Fruit fly (Drosophila melanogaster) whole organism, embryonic: ENCODE data around the gene CG14013.

Source experiments
- BEAF-32 ChIP-seq: fragments of 200-800 bp; sonication (Bioruptor generic); optimal IDR thresholded peaks from 3 replicates; lab custom pipeline; 2017; ENCODE audit warnings: missing biosample characterization, missing genetic modification characterization, mild to moderate bottlenecking, moderate library complexity, missing genetic modification reagents
- CG10543 ChIP-seq: fragments of 200-800 bp; sonication (Bioruptor generic); optimal IDR thresholded peaks from 3 replicates; lab custom pipeline; 2017; ENCODE audit warnings: missing biosample characterization, mild to moderate bottlenecking, missing genetic modification characterization, moderate library complexity
- CG12391 ChIP-seq: fragments of 200-800 bp; sonication (Bioruptor generic); optimal IDR thresholded peaks from 3 replicates; lab custom pipeline; 2018; ENCODE audit warnings: missing biosample characterization, mild to moderate bottlenecking, missing genetic modification characterization, moderate library complexity
- CG12744 ChIP-seq: fragments of 200-800 bp; sonication (Bioruptor generic); optimal IDR thresholded peaks from 2 replicates; lab custom pipeline; 2016; ENCODE audit warnings: missing biosample characterization, missing genetic modification characterization
- CG12769 ChIP-seq: fragments of 200-800 bp; sonication (Bioruptor generic); optimal IDR thresholded peaks from 2 replicates; lab custom pipeline; 2019; ENCODE audit warnings: missing biosample characterization, mild to moderate bottlenecking, missing genetic modification characterization, moderate library complexity
- CG13424 ChIP-seq: fragments of 200-800 bp; sonication (Bioruptor generic); optimal IDR thresholded peaks from 2 replicates; lab custom pipeline; 2019; ENCODE audit warnings: missing biosample characterization, mild to moderate bottlenecking, missing genetic modification characterization, moderate library complexity
- CG17361 ChIP-seq: fragments of 200-800 bp; sonication (Bioruptor generic); IDR thresholded peaks from 3 replicates; pipeline ENCODE4 v1.3.6; 2022; ENCODE audit warnings: missing biosample characterization, missing genetic modification characterization
- CG17829 ChIP-seq: fragments of 200-800 bp; optimal IDR thresholded peaks from 2 replicates; lab custom pipeline; 2019; ENCODE audit warnings: missing biosample characterization, mild to moderate bottlenecking, missing genetic modification characterization, moderate library complexity
- CG2116 ChIP-seq: fragments of 200-800 bp; sonication (Bioruptor generic); optimal IDR thresholded peaks from 3 replicates; lab custom pipeline; 2018; ENCODE audit warnings: missing biosample characterization, mild to moderate bottlenecking, missing genetic modification characterization
- CG31224 ChIP-seq: fragments of 200-800 bp; sonication (Bioruptor generic); IDR thresholded peaks from 2 replicates; pipeline ENCODE4 v1.3.6; 2022; ENCODE audit warnings: missing biosample characterization, missing genetic modification characterization
- CG32532 ChIP-seq: fragments of 200-800 bp; sonication (Bioruptor generic); IDR thresholded peaks from 2 replicates; pipeline ENCODE4 v1.3.6; 2022; ENCODE audit warnings: missing biosample characterization, missing genetic modification characterization
- CG32772 ChIP-seq: fragments of 200-800 bp; sonication (Bioruptor generic); IDR thresholded peaks from 2 replicates; pipeline ENCODE4 v1.3.6; 2022; ENCODE audit warnings: missing biosample characterization, missing genetic modification characterization
- CG34422 ChIP-seq: fragments of 200-800 bp; sonication (Bioruptor generic); IDR thresholded peaks from 3 replicates; pipeline ENCODE4 v1.3.6; 2022; ENCODE audit warnings: missing biosample characterization, missing genetic modification characterization
- CG42726 ChIP-seq: fragments of 200-800 bp; sonication (Bioruptor generic); IDR thresholded peaks from 2 replicates; pipeline ENCODE4 v1.3.6; 2022; ENCODE audit warnings: missing biosample characterization, missing genetic modification characterization; ENCODE audit not compliant: partially characterized antibody
- CG6272 ChIP-seq: fragments of 200-800 bp; sonication (Bioruptor generic); IDR thresholded peaks from 2 replicates; pipeline ENCODE4 v1.3.6; 2022; ENCODE audit warnings: missing biosample characterization, missing genetic modification characterization
- CG7556 ChIP-seq: fragments of 200-800 bp; sonication (Bioruptor generic); optimal IDR thresholded peaks from 2 replicates; lab custom pipeline; 2017; ENCODE audit warnings: missing biosample characterization, mild to moderate bottlenecking, missing genetic modification characterization
- Chrac-16 ChIP-seq: fragments of 200-800 bp; sonication (Bioruptor generic); optimal IDR thresholded peaks from 3 replicates; lab custom pipeline; 2016; ENCODE audit warnings: missing biosample characterization, missing genetic modification characterization
- E2f1 ChIP-seq: fragments of 200-800 bp; sonication (Bioruptor generic); IDR thresholded peaks from 2 replicates; pipeline ENCODE4 v1.3.6; 2022; ENCODE audit warnings: missing biosample characterization, missing genetic modification characterization
- ERR ChIP-seq: fragments of 200-800 bp; sonication (Bioruptor generic); optimal IDR thresholded peaks from 2 replicates; lab custom pipeline; 2016; ENCODE audit warnings: missing biosample characterization, missing genetic modification characterization
- Ets97D ChIP-seq: fragments of 200-800 bp; sonication (Bioruptor generic); optimal IDR thresholded peaks from 3 replicates; lab custom pipeline; 2016; ENCODE audit warnings: missing biosample characterization, missing genetic modification characterization
- HHEX ChIP-seq: fragments of 200-800 bp; sonication (Bioruptor generic); optimal IDR thresholded peaks from 3 replicates; lab custom pipeline; 2017; ENCODE audit warnings: missing biosample characterization, mild to moderate bottlenecking, missing genetic modification characterization, missing genetic modification reagents
- Hey ChIP-seq: fragments of 200-800 bp; sonication (Bioruptor generic); optimal IDR thresholded peaks from 3 replicates; lab custom pipeline; 2018; ENCODE audit warnings: missing biosample characterization, mild to moderate bottlenecking, missing genetic modification characterization
- Hr3 ChIP-seq: fragments of 200-800 bp; sonication (Bioruptor generic); optimal IDR thresholded peaks from 3 replicates; lab custom pipeline; 2016; ENCODE audit warnings: missing biosample characterization, missing genetic modification characterization
- Lim3 ChIP-seq: fragments of 200-800 bp; sonication (Bioruptor generic); IDR thresholded peaks from 2 replicates; pipeline ENCODE4 v1.3.6; 2022; ENCODE audit warnings: missing biosample characterization, missing genetic modification characterization
- Med ChIP-seq: fragments of 200-800 bp; sonication (Bioruptor generic); peaks from one replicate; lab custom pipeline; 2016; ENCODE audit warnings: missing biosample characterization, missing genetic modification characterization, mild to moderate bottlenecking, inconsistent platforms, moderate library complexity
- Myb ChIP-seq: fragments of 200-800 bp; sonication (Bioruptor generic); optimal IDR thresholded peaks from 2 replicates; lab custom pipeline; 2016; ENCODE audit warnings: missing biosample characterization, missing genetic modification characterization
- Spps ChIP-seq: fragments of 200-800 bp; sonication (Bioruptor generic); optimal IDR thresholded peaks from 2 replicates; lab custom pipeline; 2018; ENCODE audit warnings: missing biosample characterization, mild to moderate bottlenecking, missing genetic modification characterization
- Trl ChIP-seq, 3 experiments: fragments of >200 bp in 2 of 3; fragments of 200-800 bp in 1 of 3; sonication (Bioruptor generic) in 1 of 3; optimal IDR thresholded peaks; 2 replicates in 1 of 3; 3 replicates in 2 of 3; lab custom pipeline; 2016 to 2017; ENCODE audit warnings: missing biosample characterization in 1 of 3, missing genetic modification characterization in 1 of 3
- ap ChIP-seq: fragments of 200-800 bp; sonication (Bioruptor generic); IDR thresholded peaks from 2 replicates; pipeline ENCODE4 v1.3.6; 2022; ENCODE audit warnings: missing biosample characterization, missing genetic modification characterization
- ara ChIP-seq: fragments of 200-800 bp; sonication (Bioruptor generic); IDR thresholded peaks from 2 replicates; pipeline ENCODE4 v1.3.6; 2022; ENCODE audit warnings: missing biosample characterization, missing genetic modification characterization
- bcd ChIP-seq: fragments of 200-800 bp; sonication (Bioruptor generic); optimal IDR thresholded peaks from 2 replicates; lab custom pipeline; 2017; ENCODE audit warnings: missing biosample characterization, mild to moderate bottlenecking, missing genetic modification characterization
- bowl ChIP-seq: fragments of 200-800 bp; sonication (Bioruptor generic); IDR thresholded peaks from 2 replicates; pipeline ENCODE4 v1.3.6; 2022; ENCODE audit warnings: missing biosample characterization, missing genetic modification characterization
- ci ChIP-seq: fragments of 200-800 bp; sonication (Bioruptor generic); IDR thresholded peaks from 3 replicates; pipeline ENCODE4 v1.3.6; 2022; ENCODE audit warnings: missing biosample characterization, missing genetic modification characterization
- croc ChIP-seq: fragments of 200-800 bp; sonication (Bioruptor generic); conservative IDR thresholded peaks from 3 replicates; pipeline ENCODE4 v1.3.6; 2022; ENCODE audit warnings: missing biosample characterization, missing genetic modification characterization
- ewg ChIP-seq: fragments of 200-800 bp; sonication (Bioruptor generic); optimal IDR thresholded peaks from 3 replicates; lab custom pipeline; 2017; ENCODE audit warnings: mild to moderate bottlenecking, missing biosample characterization, missing genetic modification reagents, missing genetic modification characterization
- fu2 ChIP-seq: fragments of 200-800 bp; sonication (Bioruptor generic); optimal IDR thresholded peaks from 2 replicates; lab custom pipeline; 2016; ENCODE audit warnings: missing biosample characterization, missing genetic modification characterization
- gem ChIP-seq: fragments of 200-800 bp; sonication (Bioruptor generic); optimal IDR thresholded peaks from 2 replicates; lab custom pipeline; 2019; ENCODE audit warnings: missing biosample characterization, mild to moderate bottlenecking, missing genetic modification characterization, moderate library complexity
- grn ChIP-seq: fragments of 200-800 bp; sonication (Bioruptor generic); optimal IDR thresholded peaks from 3 replicates; lab custom pipeline; 2017; ENCODE audit warnings: missing biosample characterization, missing genetic modification characterization
- hkb ChIP-seq, 2 experiments: fragments of 200-800 bp in 1 of 2; fragments of >200 bp in 1 of 2; sonication (Bioruptor generic) in 1 of 2; IDR thresholded peaks in 1 of 2; optimal IDR thresholded peaks in 1 of 2; 2 replicates each; pipeline versions ENCODE4 v1.3.6 to Lab custom; 2017 to 2022; ENCODE audit warnings: missing biosample characterization in 1 of 2, missing genetic modification characterization in 1 of 2
- inv ChIP-seq: fragments of 200-800 bp; sonication (Bioruptor generic); IDR thresholded peaks from 2 replicates; pipeline ENCODE4 v1.3.6; 2022; ENCODE audit warnings: missing biosample characterization, missing genetic modification characterization; ENCODE audit not compliant: partially characterized antibody
- lilli ChIP-seq: fragments of 200-800 bp; sonication (Bioruptor generic); optimal IDR thresholded peaks from 3 replicates; lab custom pipeline; 2016; ENCODE audit warnings: missing biosample characterization, missing genetic modification characterization
- lmd ChIP-seq: fragments of 200-800 bp; sonication (Bioruptor generic); IDR thresholded peaks from 2 replicates; pipeline ENCODE4 v1.3.6; 2022; ENCODE audit warnings: missing biosample characterization, missing genetic modification characterization
- nmo ChIP-seq: fragments of 200-800 bp; sonication (Bioruptor generic); optimal IDR thresholded peaks from 2 replicates; lab custom pipeline; 2018; ENCODE audit warnings: missing biosample characterization, mild to moderate bottlenecking, missing genetic modification characterization, moderate library complexity
- org-1 ChIP-seq: fragments of 200-800 bp; sonication (Bioruptor generic); optimal IDR thresholded peaks from 2 replicates; lab custom pipeline; 2017; ENCODE audit warnings: missing biosample characterization, missing genetic modification characterization
- phol ChIP-seq: fragments of 200-800 bp; sonication (Bioruptor generic); optimal IDR thresholded peaks from 3 replicates; lab custom pipeline; 2018; ENCODE audit warnings: missing biosample characterization, mild to moderate bottlenecking, missing genetic modification characterization, moderate library complexity
- sens ChIP-seq: fragments of 200-800 bp; sonication (Bioruptor generic); peaks from one replicate; lab custom pipeline; 2016; ENCODE audit warnings: missing biosample characterization, missing genetic modification characterization
- sna ChIP-seq: fragments of 200-800 bp; sonication (Bioruptor generic); IDR thresholded peaks from 2 replicates; pipeline ENCODE4 v1.3.6; 2022; ENCODE audit warnings: missing biosample characterization, missing genetic modification characterization; ENCODE audit not compliant: partially characterized antibody
- tna ChIP-seq: fragments of 200-800 bp; sonication (Bioruptor generic); IDR thresholded peaks from 2 replicates; pipeline ENCODE4 v1.3.6; 2022; ENCODE audit warnings: missing biosample characterization, missing genetic modification characterization; ENCODE audit not compliant: partially characterized antibody
- unc-4 ChIP-seq: fragments of 200-800 bp; sonication (Bioruptor generic); IDR thresholded peaks from 2 replicates; pipeline ENCODE4 v1.3.6; 2022; ENCODE audit warnings: missing biosample characterization, missing genetic modification characterization; ENCODE audit not compliant: partially characterized antibody
- zen ChIP-seq: fragments of 200-800 bp; sonication (Bioruptor generic); optimal IDR thresholded peaks from 3 replicates; lab custom pipeline; 2018; ENCODE audit warnings: missing biosample characterization, mild to moderate bottlenecking, missing genetic modification characterization, moderate library complexity

CG14013 gene

dm6 chr2L:5558809-5559392 lies 5.3 kb upstream of the CG14013 start, which contains the start of gene GluRIIB (continued):
- no peak for TF ChIP-seq Chrac-16
- TF ChIP-seq Spps (tag; lab: Kevin White, UChicago), result no peak
- no peak for TF ChIP-seq sens
- peak; percentile 43 for TF ChIP-seq Med (GFP tag; lab: Kevin White, UChicago)
- TF ChIP-seq CG17829 (tag; lab: Kevin White, UChicago), result peak; percentile 8
- TF ChIP-seq org-1, result no peak
- no peak for TF ChIP-seq CG2116
- TF ChIP-seq lmd (GFP tag; lab: Robert Waterston, UW), result no peak
- TF ChIP-seq CG34422, result no peak
- TF ChIP-seq BEAF-32 (GFP tag; lab: Kevin White, UChicago), result no peak
- TF ChIP-seq CG10543 (GFP tag; lab: Kevin White, UChicago), result peak; percentile 34
- no peak for TF ChIP-seq CG17361 (GFP tag; lab: Robert Waterston, UW)
- no peak for TF ChIP-seq CG6272
- TF ChIP-seq unc-4 (GFP tag; lab: Robert Waterston, UW), result no peak
- peak; percentile 39 for TF ChIP-seq nmo (GFP tag; lab: Kevin White, UChicago)
- TF ChIP-seq Myb (GFP tag; lab: Kevin White, UChicago), result no peak
- no peak for TF ChIP-seq hkb (optimal IDR thresholded peaks at IDR 0.05; lab: Kevin White, UChicago)
- no peak for TF ChIP-seq hkb (GFP tag; IDR thresholded peaks at IDR 0.05; lab: Robert Waterston, UW)
- peak; percentile 8 for TF ChIP-seq CG12391 (tag; lab: Kevin White, UChicago)
- TF ChIP-seq CG32532, result no peak
- TF ChIP-seq sna (GFP tag; lab: Robert Waterston, UW), result no peak
- no peak for TF ChIP-seq ap (GFP tag; lab: Robert Waterston, UW)
- TF ChIP-seq croc (GFP tag; lab: Robert Waterston, UW), result no peak
- peak; percentile 2 for TF ChIP-seq CG12769 (tag; lab: Kevin White, UChicago)
- no peak for TF ChIP-seq fu2
- no peak for TF ChIP-seq ci (GFP tag; lab: Robert Waterston, UW)
- TF ChIP-seq bcd (GFP tag; lab: Kevin White, UChicago), result no peak
- no peak for TF ChIP-seq CG12744
- no peak for TF ChIP-seq tna (GFP tag; lab: Robert Waterston, UW)
- TF ChIP-seq HHEX (GFP tag; lab: Kevin White, UChicago), result no peak
- TF ChIP-seq bowl, result no peak
- TF ChIP-seq gem (tag; lab: Kevin White, UChicago), result no peak
- no peak for TF ChIP-seq inv (GFP tag; lab: Robert Waterston, UW)
- no peak for TF ChIP-seq CG32772
- TF ChIP-seq lilli (GFP tag; lab: Kevin White, UChicago), result no peak
- TF ChIP-seq CG31224 (GFP tag; lab: Robert Waterston, UW), result no peak
- no peak for TF ChIP-seq E2f1 (GFP tag; lab: Robert Waterston, UW)
- TF ChIP-seq CG7556 (GFP tag; lab: Kevin White, UChicago), result peak; percentile 12
- TF ChIP-seq ERR (GFP tag; lab: Kevin White, UChicago), result no peak
- TF ChIP-seq Hr3 (GFP tag; lab: Kevin White, UChicago), result no peak
- TF ChIP-seq ewg (GFP tag; lab: Kevin White, UChicago), result no peak
- no peak for TF ChIP-seq ara
- peak; percentile 3 to 5 for TF ChIP-seq Trl (optimal IDR thresholded peaks at IDR 0.05; lab: Kevin White, UChicago)
- TF ChIP-seq Trl (GFP tag; optimal IDR thresholded peaks at IDR 0.05; lab: Kevin White, UChicago), result no peak
- TF ChIP-seq Ets97D (GFP tag; lab: Kevin White, UChicago), result no peak
- TF ChIP-seq zen (tag; lab: Kevin White, UChicago), result no peak
- no peak for TF ChIP-seq grn
- TF ChIP-seq phol (tag; lab: Kevin White, UChicago), result peak; percentile 45
- TF ChIP-seq CG13424 (tag; lab: Kevin White, UChicago), result peak; percentile 52
- TF ChIP-seq CG42726, result no peak
- TF ChIP-seq Hey (tag; lab: Kevin White, UChicago), result no peak
- TF ChIP-seq Lim3 (GFP tag; lab: Robert Waterston, UW), result no peak
